Worm (Caenorhabditis elegans) whole organism, young adult: ENCODE measurements around the gene irld-34.

Experiments used
- B0035.1 ChIP-seq: sonication (generic microtip); optimal IDR thresholded peaks from 2 replicates; lab custom pipeline; 2016; ENCODE audit warnings: missing genetic modification characterization, mild to moderate bottlenecking, missing compliant biosample characterization, missing genotype, missing genetic modification reagents
- C06A6.2 ChIP-seq: fragments of 200-800 bp; sonication (Bioruptor generic); conservative IDR thresholded peaks from 2 replicates; pipeline ENCODE4 v1.3.6; 2022; ENCODE audit warnings: missing genetic modification characterization, missing compliant biosample characterization
- aptf-3 ChIP-seq: fragments of 200-800 bp; sonication (Bioruptor generic); IDR thresholded peaks from 2 replicates; pipeline ENCODE4 v1.3.6; 2022; ENCODE audit warnings: missing genetic modification characterization, missing compliant biosample characterization
- lin-40 ChIP-seq: sonication (generic microtip); optimal IDR thresholded peaks from 2 replicates; lab custom pipeline; 2016; ENCODE audit warnings: missing genetic modification characterization, mild to moderate bottlenecking, missing compliant biosample characterization, missing genotype, missing genetic modification reagents
- nfya-1 ChIP-seq: sonication (generic microtip); optimal IDR thresholded peaks from 2 replicates; lab custom pipeline; 2017; ENCODE audit warnings: antibody characterized with exemption, missing compliant biosample characterization, missing genetic modification characterization, borderline replicate concordance; ENCODE audit not compliant: insufficient read depth
- nhr-90 ChIP-seq: sonication (generic microtip); optimal IDR thresholded peaks from 2 replicates; lab custom pipeline; 2016; ENCODE audit warnings: missing genotype, mild to moderate bottlenecking, missing genetic modification characterization, missing compliant biosample characterization
- pbrm-1 ChIP-seq: fragments of 200-800 bp; sonication (Bioruptor generic); IDR thresholded peaks from 2 replicates; pipeline ENCODE4 v1.3.6; 2022; ENCODE audit warnings: missing genetic modification reagents, missing genetic modification characterization, missing compliant biosample characterization
- snpc-4 ChIP-seq, 5 experiments: fragments of 150-350 bp in 1 of 5; sonication (generic microtip) in 4 of 5; optimal IDR thresholded peaks; 2 replicates each; lab custom pipeline; 2014 to 2018; ENCODE audit warnings: missing genetic modification characterization in 5 of 5, missing biosample characterization in 3 of 5, antibody characterized with exemption in 2 of 5, mild to moderate bottlenecking in 2 of 5, missing compliant biosample characterization in 2 of 5, missing genotype in 2 of 5, moderate library complexity in 2 of 5, missing genetic modification reagents in 1 of 5
- unc-62 ChIP-seq: fragments of 150-350 bp; optimal IDR thresholded peaks from 2 replicates; lab custom pipeline; 2014; ENCODE audit warnings: missing biosample characterization, missing genetic modification reagents, missing genetic modification characterization
- ztf-3 ChIP-seq: fragments of 200-800 bp; sonication (Bioruptor generic); optimal IDR thresholded peaks from 2 replicates; lab custom pipeline; 2018; ENCODE audit warnings: mild to moderate bottlenecking, missing genetic modification characterization, missing compliant biosample characterization

- TF ChIP-seq aptf-3 (GFP tag; lab: Robert Waterston, UW) (no peak), C06A6.2 (GFP tag; lab: Robert Waterston, UW) (no peak), B0035.1 (tag; lab: Kevin White, UChicago) (no peak), snpc-4 (GFP tag; optimal IDR thresholded peaks at IDR 0.05; lab: Kevin White, UChicago) (no peak), snpc-4 (tag; optimal IDR thresholded peaks at IDR 0.05; lab: Kevin White, UChicago) (no peak), unc-62 (GFP tag; lab: Kevin White, UChicago) (no peak), nfya-1 (tag; lab: Kevin White, UChicago) (no peak), ztf-3 (GFP tag; lab: Kevin White, UChicago) (no peak), pbrm-1 (GFP tag; lab: Robert Waterston, UW) (no peak), lin-40 (tag; lab: Kevin White, UChicago) (no peak), nhr-90 (tag; lab: Kevin White, UChicago) (no peak)
These were observed 17.8 kb downstream of the irld-34 start, which contains the start of gene ina-1 for ce11 chrIII:9172702-9173101.
